Fruit fly (Drosophila melanogaster) whole organism, pupa: ENCODE data around the gene Ndc1.

Experiments
- CG10348 ChIP-seq: fragments of 200-800 bp; sonication (Bioruptor generic); IDR thresholded peaks from 2 replicates; pipeline ENCODE4 v1.3.6; 2022; ENCODE audit warnings: missing biosample characterization, missing genetic modification characterization
- CG12605 ChIP-seq: fragments of 200-800 bp; sonication (Bioruptor generic); IDR thresholded peaks from 2 replicates; pipeline ENCODE4 v1.3.6; 2022; ENCODE audit warnings: missing biosample characterization, missing genetic modification characterization
- CG13204 ChIP-seq: fragments of 200-800 bp; sonication (Bioruptor generic); optimal IDR thresholded peaks from 2 replicates; lab custom pipeline; 2018; ENCODE audit warnings: missing biosample characterization, mild to moderate bottlenecking, missing genetic modification characterization, moderate library complexity
- CG14655 ChIP-seq: fragments of 200-800 bp; sonication (Bioruptor generic); optimal IDR thresholded peaks from 3 replicates; lab custom pipeline; 2017; ENCODE audit warnings: mild to moderate bottlenecking, missing biosample characterization, missing genetic modification reagents, missing genetic modification characterization
- CG15710 ChIP-seq: fragments of 200-800 bp; sonication (Bioruptor generic); optimal IDR thresholded peaks from 2 replicates; lab custom pipeline; 2018; ENCODE audit warnings: missing biosample characterization, mild to moderate bottlenecking, missing genetic modification characterization, moderate library complexity
- CG17806 ChIP-seq: fragments of 200-800 bp; sonication (Bioruptor generic); optimal IDR thresholded peaks from 2 replicates; lab custom pipeline; 2018; ENCODE audit warnings: missing biosample characterization, mild to moderate bottlenecking, missing genetic modification characterization, moderate library complexity
- CG32121 ChIP-seq: fragments of 200-800 bp; sonication (Bioruptor generic); IDR thresholded peaks from 2 replicates; pipeline ENCODE4 v1.3.6; 2022; ENCODE audit warnings: missing biosample characterization, missing genetic modification characterization
- CG34367 ChIP-seq: fragments of 200-800 bp; sonication (Bioruptor generic); optimal IDR thresholded peaks from 2 replicates; lab custom pipeline; 2018; ENCODE audit warnings: missing biosample characterization, mild to moderate bottlenecking, missing genetic modification characterization
- CG4496 ChIP-seq: fragments of 200-800 bp; sonication (Bioruptor generic); IDR thresholded peaks from 3 replicates; pipeline ENCODE4 v1.3.6; 2022; ENCODE audit warnings: missing biosample characterization, missing genetic modification characterization
- CG8159 ChIP-seq: fragments of 200-800 bp; sonication (Bioruptor generic); optimal IDR thresholded peaks from 3 replicates; lab custom pipeline; 2018; ENCODE audit warnings: missing biosample characterization, mild to moderate bottlenecking, missing genetic modification characterization, moderate library complexity
- CG8301 ChIP-seq: fragments of 200-800 bp; sonication (Bioruptor generic); optimal IDR thresholded peaks from 2 replicates; lab custom pipeline; 2018; ENCODE audit warnings: missing biosample characterization, mild to moderate bottlenecking, missing genetic modification characterization
- CG9948 ChIP-seq: fragments of 200-800 bp; sonication (Bioruptor generic); optimal IDR thresholded peaks from 2 replicates; lab custom pipeline; 2018; ENCODE audit warnings: missing biosample characterization, mild to moderate bottlenecking, missing genetic modification characterization, moderate library complexity
- D1 ChIP-seq: fragments of 200-800 bp; sonication (Bioruptor generic); optimal IDR thresholded peaks from 2 replicates; lab custom pipeline; 2018; ENCODE audit warnings: missing biosample characterization, mild to moderate bottlenecking, missing genetic modification characterization, moderate library complexity
- EcR ChIP-seq: fragments of 200-800 bp; sonication (Bioruptor generic); optimal IDR thresholded peaks from 3 replicates; lab custom pipeline; 2019; ENCODE audit warnings: missing biosample characterization, missing genetic modification characterization, mild to moderate bottlenecking, moderate library complexity, missing genetic modification reagents
- Ets98B ChIP-seq: fragments of 200-800 bp; sonication (Bioruptor generic); IDR thresholded peaks from 2 replicates; pipeline ENCODE4 v1.3.6; 2022; ENCODE audit warnings: missing biosample characterization, missing genetic modification characterization
- Pif1A ChIP-seq: fragments of 200-800 bp; sonication (Bioruptor generic); optimal IDR thresholded peaks from 3 replicates; lab custom pipeline; 2016; ENCODE audit warnings: missing biosample characterization, missing genetic modification characterization
- Pif1B ChIP-seq: fragments of 200-800 bp; sonication (Bioruptor generic); optimal IDR thresholded peaks from 3 replicates; lab custom pipeline; 2016; ENCODE audit warnings: missing biosample characterization, missing genetic modification characterization
- Snoo ChIP-seq: fragments of 200-800 bp; sonication (Bioruptor generic); optimal IDR thresholded peaks from 3 replicates; lab custom pipeline; 2017; ENCODE audit warnings: missing biosample characterization, mild to moderate bottlenecking, missing genetic modification characterization, inconsistent platforms
- fd96Ca ChIP-seq: fragments of 200-800 bp; sonication (Bioruptor generic); IDR thresholded peaks from 3 replicates; pipeline ENCODE4 v1.3.6; 2022; ENCODE audit warnings: missing biosample characterization, missing genetic modification characterization
- gl ChIP-seq: fragments of 200-800 bp; sonication (Bioruptor generic); optimal IDR thresholded peaks from 2 replicates; lab custom pipeline; 2018; ENCODE audit warnings: missing biosample characterization, mild to moderate bottlenecking, missing genetic modification characterization
- rn ChIP-seq: fragments of 200-800 bp; sonication (Bioruptor generic); IDR thresholded peaks from 2 replicates; pipeline ENCODE4 v1.3.6; 2022; ENCODE audit warnings: missing biosample characterization, missing genetic modification characterization

Ndc1 gene

dm6 chr3R:23884088-23884727 is 40.0 kb upstream of the Ndc1 start:
- no peak for TF ChIP-seq Pif1B (GFP tag; lab: Kevin White, UChicago)
- no peak for TF ChIP-seq Ets98B (GFP tag; lab: Robert Waterston, UW)
- peak; percentile 67 for TF ChIP-seq EcR (GFP tag; lab: Kevin White, UChicago)
- TF ChIP-seq CG4496 (GFP tag; lab: Robert Waterston, UW): no peak

dm6 chr3R:23885182-23885581 is 39.0 kb upstream of the Ndc1 start:
- no peak for TF ChIP-seq CG4496 (GFP tag; lab: Robert Waterston, UW)
- TF ChIP-seq EcR (GFP tag; lab: Kevin White, UChicago): no peak
- no peak for TF ChIP-seq rn
- no peak for TF ChIP-seq CG9948
- TF ChIP-seq CG12605 (GFP tag; lab: Robert Waterston, UW): no peak
- TF ChIP-seq CG8301 (tag; lab: Kevin White, UChicago): no peak
- TF ChIP-seq CG13204: no peak
- no peak for TF ChIP-seq Pif1B (GFP tag; lab: Kevin White, UChicago)
- TF ChIP-seq CG10348 (GFP tag; lab: Robert Waterston, UW): no peak
- no peak for TF ChIP-seq CG14655 (GFP tag; lab: Kevin White, UChicago)
- TF ChIP-seq Pif1A: no peak
- TF ChIP-seq Ets98B (GFP tag; lab: Robert Waterston, UW): no peak
- no peak for TF ChIP-seq Snoo (tag; lab: Kevin White, UChicago)
- TF ChIP-seq CG17806 (tag; lab: Kevin White, UChicago): no peak
- TF ChIP-seq CG15710 (tag; lab: Kevin White, UChicago): no peak

- no peak for TF ChIP-seq EcR (GFP tag; lab: Kevin White, UChicago)
- TF ChIP-seq CG12605 (GFP tag; lab: Robert Waterston, UW): no peak
- no peak for TF ChIP-seq CG13204
- no peak for TF ChIP-seq CG34367
- no peak for TF ChIP-seq CG9948
- no peak for TF ChIP-seq CG14655 (GFP tag; lab: Kevin White, UChicago)
Observed at dm6 chr3R:23885660-23886059, 38.5 kb upstream of the Ndc1 start.

- TF ChIP-seq CG8159 (tag; lab: Kevin White, UChicago): peak; percentile 97
- peak; percentile 95 for TF ChIP-seq CG17806 (tag; lab: Kevin White, UChicago)
- peak; percentile 94 for TF ChIP-seq CG8301 (tag; lab: Kevin White, UChicago)
- TF ChIP-seq CG4496 (GFP tag; lab: Robert Waterston, UW): peak; percentile 91
- peak; percentile 90 for TF ChIP-seq D1
- peak; percentile 70 for TF ChIP-seq rn
- TF ChIP-seq CG9948: peak; percentile 96
- peak; percentile 96 for TF ChIP-seq Pif1A
- peak; percentile 87 for TF ChIP-seq CG13204
- peak; percentile 74 for TF ChIP-seq fd96Ca (GFP tag; lab: Robert Waterston, UW)
- TF ChIP-seq CG34367: peak; percentile 93
- peak; percentile 82 for TF ChIP-seq CG32121 (GFP tag; lab: Robert Waterston, UW)
- peak; percentile 65 for TF ChIP-seq EcR (GFP tag; lab: Kevin White, UChicago)
- TF ChIP-seq Snoo (tag; lab: Kevin White, UChicago): peak; percentile 95
- TF ChIP-seq gl (tag; lab: Kevin White, UChicago): peak; percentile 83
- TF ChIP-seq CG10348 (GFP tag; lab: Robert Waterston, UW): no peak
- peak; percentile 86; the same call in 1 of the 2 replicates for TF ChIP-seq CG12605 (GFP tag; lab: Robert Waterston, UW)
- peak; percentile 96 for TF ChIP-seq CG15710 (tag; lab: Kevin White, UChicago)
- TF ChIP-seq CG14655 (GFP tag; lab: Kevin White, UChicago): peak; percentile 95
- peak; percentile 84 for TF ChIP-seq Ets98B (GFP tag; lab: Robert Waterston, UW)
- TF ChIP-seq Pif1B (GFP tag; lab: Kevin White, UChicago): peak; percentile 94
Observed at dm6 chr3R:23886270-23887095, 37.7 kb upstream of the Ndc1 start.

dm6 chr3R:23887096-23887421 is 37.1 kb upstream of the Ndc1 start:
- TF ChIP-seq CG32121 (GFP tag; lab: Robert Waterston, UW) (peak; percentile 99), Ets98B (GFP tag; lab: Robert Waterston, UW) (peak; percentile 98), CG8301 (tag; lab: Kevin White, UChicago) (peak; percentile 98), EcR (GFP tag; lab: Kevin White, UChicago) (no peak), Snoo (tag; lab: Kevin White, UChicago) (peak; percentile 87), CG13204 (peak; percentile 76), CG8159 (tag; lab: Kevin White, UChicago) (peak; percentile 96), CG15710 (tag; lab: Kevin White, UChicago) (peak; percentile 95), D1 (peak; percentile 86), Pif1A (peak; percentile 93), Pif1B (GFP tag; lab: Kevin White, UChicago) (peak; percentile 88), fd96Ca (GFP tag; lab: Robert Waterston, UW) (peak; percentile 91), CG12605 (GFP tag; lab: Robert Waterston, UW) (peak; percentile 97), CG34367 (peak; percentile 93), CG4496 (GFP tag; lab: Robert Waterston, UW) (peak; percentile 99), rn (peak; percentile 95), CG9948 (peak; percentile 97), gl (tag; lab: Kevin White, UChicago) (peak; percentile 82), CG17806 (tag; lab: Kevin White, UChicago) (peak; percentile 96), CG14655 (GFP tag; lab: Kevin White, UChicago) (peak; percentile 98), CG10348 (GFP tag; lab: Robert Waterston, UW) (peak; percentile 94)
